Worm (Caenorhabditis elegans) whole organism, early embryonic: ENCODE results near the gene C51E3.6.

Source experiments
- B0310.2 ChIP-seq: sonication (generic microtip); optimal IDR thresholded peaks from 2 replicates; lab custom pipeline; 2016; ENCODE audit warnings: mild to moderate bottlenecking, missing genetic modification characterization, missing compliant biosample characterization
- F13C5.2 ChIP-seq: sonication (generic microtip); optimal IDR thresholded peaks from 2 replicates; lab custom pipeline; 2017; ENCODE audit warnings: mild to moderate bottlenecking, missing genetic modification characterization, inconsistent platforms, missing compliant biosample characterization
- ama-1 ChIP-seq: fragments of 150-350 bp; optimal IDR thresholded peaks from 2 replicates; lab custom pipeline; 2014
- ceh-36 ChIP-seq: sonication (generic microtip); optimal IDR thresholded peaks from 2 replicates; lab custom pipeline; 2016; ENCODE audit warnings: missing genetic modification characterization, inconsistent platforms, missing compliant biosample characterization
- ets-7 ChIP-seq: sonication (generic microtip); optimal IDR thresholded peaks from 2 replicates; lab custom pipeline; 2016; ENCODE audit warnings: missing genotype, missing genetic modification characterization, missing compliant biosample characterization
- flt-1 ChIP-seq: fragments of 200-800 bp; sonication (Bioruptor generic); IDR thresholded peaks from 2 replicates; pipeline ENCODE4 v1.3.6; 2022; ENCODE audit warnings: missing genetic modification characterization, missing compliant biosample characterization
- hnd-1 ChIP-seq: sonication (generic microtip); optimal IDR thresholded peaks from 2 replicates; lab custom pipeline; 2016; ENCODE audit warnings: missing genetic modification characterization, missing compliant biosample characterization
- sea-1 ChIP-seq: fragments of 200-800 bp; sonication (Bioruptor generic); conservative IDR thresholded peaks from 2 replicates; pipeline ENCODE4 v1.3.6; 2022; ENCODE audit warnings: missing genetic modification characterization, missing compliant biosample characterization
- tra-4 ChIP-seq: sonication (generic microtip); optimal IDR thresholded peaks from 2 replicates; lab custom pipeline; 2017; ENCODE audit warnings: missing genetic modification characterization, missing compliant biosample characterization

- no peak for TF ChIP-seq ama-1 (lab: Kevin White, UChicago)
- no peak for TF ChIP-seq tra-4 (tag; lab: Kevin White, UChicago)
- TF ChIP-seq B0310.2 (tag; lab: Kevin White, UChicago) = no peak
- no peak for TF ChIP-seq ceh-36 (tag; lab: Kevin White, UChicago)
- no peak for TF ChIP-seq flt-1 (GFP tag; lab: Robert Waterston, UW)
- TF ChIP-seq sea-1 (GFP tag; lab: Robert Waterston, UW) = no peak
- TF ChIP-seq ets-7 (tag; lab: Kevin White, UChicago) = no peak
- TF ChIP-seq hnd-1 (tag; lab: Kevin White, UChicago) = no peak
- TF ChIP-seq F13C5.2 = no peak
Observed at ce11 chrV:10182984-10183383, 16.7 kb upstream of the C51E3.6 start, which contains the start of gene ZK856.4.
